Fruit fly (Drosophila melanogaster): ENCODE measurements around the gene CG43090.

CG43090 gene

DNA sequence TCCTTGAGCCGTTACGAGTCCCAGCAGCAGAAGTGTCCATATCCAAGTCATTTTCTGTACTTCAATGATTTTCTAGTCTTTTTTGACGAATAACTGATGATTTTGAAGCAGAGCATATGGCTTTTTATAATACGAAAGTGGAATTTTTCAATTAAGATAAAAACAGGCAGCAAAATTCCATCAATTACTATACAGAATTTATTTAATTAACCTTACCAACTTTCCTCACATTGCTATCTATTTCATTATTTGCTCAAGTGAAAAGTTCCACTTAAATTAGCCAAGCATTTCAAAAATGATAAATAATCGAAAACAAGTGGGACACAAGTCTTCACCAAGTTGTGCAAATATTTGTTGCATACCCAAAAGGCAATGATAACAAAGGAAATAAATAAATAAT lies at the start of gene CG43090:
Gene CG43090, minus strand, starts transcription at position 101 of the 400 bp plus-strand sequence.
- TF ChIP-seq insv (optimal IDR thresholded peaks at IDR 0.05) (no peak), ttk (optimal IDR thresholded peaks at IDR 0.05) (no peak), h (optimal IDR thresholded peaks at IDR 0.05) (no peak), Sin3A (optimal IDR thresholded peaks at IDR 0.05) (no peak)

DNA sequence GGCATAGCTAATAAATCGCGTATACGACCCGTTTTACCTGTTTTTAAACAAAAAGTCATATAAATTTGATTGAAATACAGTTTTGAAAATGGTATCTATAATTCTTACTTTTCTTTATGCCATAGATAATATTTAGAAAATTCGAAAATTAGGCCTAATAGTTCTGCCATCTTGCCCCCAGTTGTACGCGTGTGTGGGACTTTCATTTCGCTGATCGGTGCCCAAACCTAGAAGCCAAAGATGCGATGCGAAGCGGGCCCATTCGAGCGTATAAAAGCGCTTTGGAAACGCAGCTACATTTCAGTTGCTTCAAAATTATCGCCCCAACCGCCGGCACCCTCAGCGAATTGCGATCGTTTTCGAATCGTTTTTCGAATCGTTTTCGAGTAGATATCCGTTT lies 37.3 kb upstream of the CG43090 start, which contains the start of gene CG14445:
Gene CG14445, plus strand, starts transcription at position 301 of the 400 bp plus-strand sequence.
- no peak for TF ChIP-seq psq (optimal IDR thresholded peaks at IDR 0.05)
- no peak for TF ChIP-seq ttk (optimal IDR thresholded peaks at IDR 0.05)
- no peak for TF ChIP-seq insv (optimal IDR thresholded peaks at IDR 0.05)
- TF ChIP-seq h (optimal IDR thresholded peaks at IDR 0.05) = no peak
- no peak for TF ChIP-seq Sin3A (optimal IDR thresholded peaks at IDR 0.05)
- TF ChIP-seq Myc (optimal IDR thresholded peaks at IDR 0.05) = no peak

DNA sequence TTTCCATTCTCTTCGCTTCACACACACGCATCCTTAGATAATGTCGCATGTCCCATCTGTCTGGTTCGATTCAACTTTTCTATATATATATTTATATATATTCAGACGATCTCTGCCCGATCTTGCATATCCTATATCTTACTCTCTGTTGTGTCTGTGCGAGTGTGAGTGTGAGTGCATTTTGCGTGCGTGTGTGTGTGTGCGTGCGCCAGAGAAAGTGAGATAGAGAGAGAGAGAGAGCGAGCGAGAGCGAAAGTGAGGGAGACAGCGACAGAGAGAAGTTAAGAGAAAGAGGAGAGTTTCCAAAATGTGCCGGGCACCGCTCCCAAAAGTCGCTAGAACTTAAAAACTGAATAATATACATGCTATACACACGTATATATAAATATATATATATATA lies 32.1 kb upstream of the CG43090 start:
- TF ChIP-seq ttk (optimal IDR thresholded peaks at IDR 0.05) (no peak), psq (optimal IDR thresholded peaks at IDR 0.05) (no peak), insv (optimal IDR thresholded peaks at IDR 0.05) (no peak)

DNA sequence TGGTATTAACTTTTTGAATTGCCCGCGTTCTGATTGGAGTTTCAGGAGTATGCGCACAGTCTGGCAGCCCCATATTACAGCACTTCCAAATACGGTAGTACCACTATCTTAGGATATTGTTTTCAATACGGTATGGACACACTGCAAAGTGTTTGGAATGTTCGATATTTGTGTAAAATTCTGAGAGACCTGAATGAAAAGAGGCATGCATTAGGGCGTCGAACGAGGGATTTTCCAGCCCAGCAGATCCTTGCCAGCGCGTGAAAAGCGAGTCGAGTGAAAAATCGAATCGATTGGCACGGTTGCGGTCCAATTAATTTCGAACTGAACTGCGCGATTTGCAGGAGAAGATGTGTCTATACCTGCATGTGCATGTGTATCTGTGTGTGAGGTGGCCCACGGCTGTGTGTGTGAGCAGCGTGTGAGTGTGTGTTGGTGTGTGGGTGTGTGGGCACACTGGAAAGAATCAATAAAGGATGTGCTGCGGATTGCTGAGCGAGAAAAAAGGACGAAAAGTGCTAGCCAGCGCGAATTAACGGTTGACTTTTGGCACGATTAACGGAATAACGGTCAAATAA lies 25.9 kb upstream of the CG43090 start, which contains the start of gene dtn:
Gene dtn, plus strand, starts transcription at position 176 of the 578 bp plus-strand sequence.
- TF ChIP-seq insv (optimal IDR thresholded peaks at IDR 0.05) (no peak), psq (optimal IDR thresholded peaks at IDR 0.05) (no peak), Myc (optimal IDR thresholded peaks at IDR 0.05) (no peak), ttk (optimal IDR thresholded peaks at IDR 0.05) (no peak), h (optimal IDR thresholded peaks at IDR 0.05) (no peak), Sin3A (optimal IDR thresholded peaks at IDR 0.05) (no peak)

DNA sequence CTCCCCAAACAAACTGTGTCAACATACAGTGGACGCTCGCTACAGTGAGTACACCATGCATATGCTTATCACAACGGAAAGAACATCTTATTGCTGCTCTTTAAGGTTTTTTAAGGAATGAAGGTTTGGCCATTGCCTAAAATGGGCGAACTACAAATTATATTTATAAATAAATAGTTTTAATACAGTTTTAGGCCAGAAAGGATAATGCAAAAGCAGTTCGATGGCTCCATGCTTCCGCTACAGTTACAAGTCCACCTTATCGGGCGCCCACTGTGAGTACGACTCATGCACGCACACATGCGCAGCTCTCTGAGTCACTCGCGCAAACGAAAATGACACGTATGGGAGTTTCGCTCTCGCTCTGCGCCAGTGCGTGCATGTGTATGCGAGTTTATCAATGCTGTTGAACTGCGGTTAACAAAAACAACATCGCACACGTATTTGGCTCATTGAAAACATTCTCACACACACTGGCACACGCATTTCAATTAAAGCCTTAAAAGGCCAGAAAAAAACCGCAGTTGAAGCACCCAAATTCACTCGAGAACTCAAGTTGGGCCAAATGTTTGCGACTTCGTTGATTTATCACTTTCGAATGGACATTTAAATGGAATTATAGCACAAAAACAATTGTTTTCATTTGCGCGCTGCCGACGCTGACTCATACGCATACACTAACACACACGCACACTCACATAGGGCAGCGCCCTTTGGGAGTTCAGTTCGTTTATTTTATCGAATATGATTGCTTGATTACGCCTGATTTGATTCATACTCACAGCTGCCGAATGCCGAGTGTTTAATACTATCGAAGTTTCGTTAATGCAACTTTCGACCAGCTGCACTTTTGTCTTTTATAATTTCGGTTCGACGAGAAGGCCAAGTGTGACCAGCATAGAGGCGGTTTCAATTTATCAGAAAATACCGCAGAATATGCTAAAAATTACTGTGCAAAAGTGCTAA lies 24.8 kb upstream of the CG43090 start, which contains the start of gene sqh:
Gene sqh, minus strand, starts transcription at position 916 of the 966 bp plus-strand sequence.
- no peak for TF ChIP-seq h (optimal IDR thresholded peaks at IDR 0.05)
- no peak for TF ChIP-seq psq (optimal IDR thresholded peaks at IDR 0.05)
- TF ChIP-seq ttk (optimal IDR thresholded peaks at IDR 0.05) = no peak
- TF ChIP-seq insv (optimal IDR thresholded peaks at IDR 0.05) = no peak
- no peak for TF ChIP-seq Sin3A (optimal IDR thresholded peaks at IDR 0.05)
- TF ChIP-seq Myc (optimal IDR thresholded peaks at IDR 0.05) = no peak

DNA sequence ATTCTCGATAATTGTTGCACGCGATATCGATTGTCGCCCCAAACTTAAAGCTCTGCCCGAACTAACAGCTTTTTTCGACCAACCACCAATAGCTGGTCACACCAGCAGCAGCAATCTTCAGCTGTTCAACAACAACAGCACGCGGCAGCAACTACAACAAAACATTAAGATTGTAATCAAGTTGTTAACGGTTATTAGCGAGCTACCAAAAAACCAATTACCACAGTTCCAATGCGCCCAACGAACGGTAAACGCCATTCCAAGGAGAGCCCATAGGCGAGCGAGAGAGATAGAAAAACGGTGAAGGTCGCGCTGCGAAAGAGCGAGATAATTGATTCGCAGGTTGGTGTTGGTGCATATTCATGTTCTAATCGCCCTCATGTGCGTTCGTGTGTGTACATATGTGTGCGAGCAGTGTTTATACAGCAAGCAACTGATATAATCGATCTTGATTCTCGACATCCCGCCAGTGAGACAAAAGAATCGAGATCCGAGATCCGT lies 20.2 kb upstream of the CG43090 start, which contains the start of gene Efr:
Gene Efr, plus strand, starts transcription at position 113 of the 501 bp plus-strand sequence.
- TF ChIP-seq psq (optimal IDR thresholded peaks at IDR 0.05) = no peak
- TF ChIP-seq Myc (optimal IDR thresholded peaks at IDR 0.05) = no peak
- no peak for TF ChIP-seq Sin3A (optimal IDR thresholded peaks at IDR 0.05)
- no peak for TF ChIP-seq insv (optimal IDR thresholded peaks at IDR 0.05)
- no peak for TF ChIP-seq h (optimal IDR thresholded peaks at IDR 0.05)
- TF ChIP-seq ttk (optimal IDR thresholded peaks at IDR 0.05) = no peak

DNA sequence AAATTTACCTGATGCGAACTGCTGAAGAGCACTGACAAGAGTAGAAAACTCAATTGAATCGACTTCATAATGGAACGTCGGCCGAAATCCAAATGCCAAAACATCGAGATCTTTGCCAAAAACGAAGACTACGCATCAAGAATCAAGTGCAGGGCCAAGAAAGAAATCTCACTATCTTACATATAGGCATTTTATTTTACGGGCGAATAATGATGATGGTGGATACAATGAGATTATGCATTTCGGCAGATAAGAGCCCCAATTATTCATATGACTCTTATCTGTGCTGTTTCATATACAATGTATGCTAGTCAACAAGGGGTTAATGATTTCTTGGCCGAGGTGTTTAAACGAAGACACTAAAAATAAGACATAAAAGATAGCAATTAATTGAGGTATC lies 19.5 kb upstream of the CG43090 start, which contains the start of gene Btnd:
Gene Btnd, minus strand, starts transcription at position 101 of the 400 bp plus-strand sequence.
- TF ChIP-seq h (optimal IDR thresholded peaks at IDR 0.05) (no peak), psq (optimal IDR thresholded peaks at IDR 0.05) (no peak), insv (optimal IDR thresholded peaks at IDR 0.05) (no peak), Myc (optimal IDR thresholded peaks at IDR 0.05) (no peak), Sin3A (optimal IDR thresholded peaks at IDR 0.05) (no peak), ttk (optimal IDR thresholded peaks at IDR 0.05) (no peak)

DNA sequence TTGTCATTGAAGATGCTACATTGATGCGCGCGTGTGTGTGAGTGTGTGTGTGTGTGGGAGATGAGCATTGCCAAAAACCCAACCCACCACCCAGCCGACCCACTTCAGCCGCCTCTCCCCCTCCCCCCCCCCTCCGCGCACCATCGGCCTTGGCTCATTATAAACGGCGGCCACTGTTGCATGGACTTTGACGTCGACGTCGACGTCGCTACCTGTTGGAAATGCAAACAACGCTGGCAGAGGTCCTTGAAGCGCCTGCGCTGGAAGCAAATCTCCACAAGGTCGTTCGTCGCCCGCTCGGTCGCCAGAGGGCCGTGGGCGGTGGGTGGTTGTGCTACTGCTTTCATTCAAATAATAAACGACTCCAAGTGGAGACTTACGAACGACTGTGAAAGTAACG lies 17.0 kb upstream of the CG43090 start:
- no peak for TF ChIP-seq h (optimal IDR thresholded peaks at IDR 0.05)
- no peak for TF ChIP-seq Sin3A (optimal IDR thresholded peaks at IDR 0.05)
- TF ChIP-seq psq (optimal IDR thresholded peaks at IDR 0.05) = no peak
- no peak for TF ChIP-seq ttk (optimal IDR thresholded peaks at IDR 0.05)

DNA sequence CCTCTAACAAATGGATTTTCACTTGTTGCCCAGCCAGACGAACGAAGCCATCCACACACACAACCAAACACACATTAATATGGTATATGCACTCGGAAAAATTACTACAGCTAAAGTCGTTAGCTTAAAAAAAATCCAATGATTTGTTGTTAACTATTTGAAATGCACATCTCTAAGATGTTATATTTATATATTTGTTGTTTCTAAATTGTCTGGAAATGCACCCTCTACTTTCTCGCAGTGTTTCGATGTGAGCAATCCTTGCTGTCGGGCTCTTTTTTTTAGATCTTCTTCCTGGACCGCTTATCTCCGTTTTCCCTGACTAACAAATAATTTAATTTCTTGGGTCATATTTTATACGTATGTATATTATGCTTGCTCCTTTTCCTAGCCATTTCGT lies 5.4 kb upstream of the CG43090 start:
- TF ChIP-seq h (optimal IDR thresholded peaks at IDR 0.05) (no peak), Sin3A (optimal IDR thresholded peaks at IDR 0.05) (no peak), psq (optimal IDR thresholded peaks at IDR 0.05) (no peak), insv (optimal IDR thresholded peaks at IDR 0.05) (no peak), ttk (optimal IDR thresholded peaks at IDR 0.05) (no peak), Myc (optimal IDR thresholded peaks at IDR 0.05) (no peak)

DNA sequence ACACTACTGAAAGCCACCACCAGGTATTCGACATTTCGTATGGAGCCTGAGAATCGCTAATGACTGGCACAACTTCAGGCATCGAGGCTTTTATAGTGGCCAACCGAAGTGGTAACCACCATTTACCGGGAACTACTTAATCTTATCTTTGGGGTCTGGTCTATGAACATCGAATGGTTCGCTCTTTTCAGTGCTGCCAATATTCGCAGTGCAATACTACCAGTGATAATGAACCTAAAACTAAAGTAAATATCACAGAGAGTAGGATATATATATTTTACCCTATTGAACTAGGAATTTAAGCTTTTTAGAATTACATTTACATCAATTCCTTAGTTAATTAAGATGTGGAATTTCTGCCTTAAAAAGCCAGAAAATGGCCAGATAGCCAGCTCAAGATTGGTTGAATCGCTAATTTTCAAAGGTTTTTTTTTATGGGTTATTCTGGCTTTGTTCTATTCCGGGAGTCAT lies 2.9 kb upstream of the CG43090 start, which contains the start of gene vanin-like:
Gene vanin-like, minus strand, starts transcription at position 51 of the 471 bp plus-strand sequence.
- TF ChIP-seq h (optimal IDR thresholded peaks at IDR 0.05) (no peak), insv (optimal IDR thresholded peaks at IDR 0.05) (no peak), Myc (optimal IDR thresholded peaks at IDR 0.05) (no peak), Sin3A (optimal IDR thresholded peaks at IDR 0.05) (no peak), psq (optimal IDR thresholded peaks at IDR 0.05) (no peak), ttk (optimal IDR thresholded peaks at IDR 0.05) (no peak)

DNA sequence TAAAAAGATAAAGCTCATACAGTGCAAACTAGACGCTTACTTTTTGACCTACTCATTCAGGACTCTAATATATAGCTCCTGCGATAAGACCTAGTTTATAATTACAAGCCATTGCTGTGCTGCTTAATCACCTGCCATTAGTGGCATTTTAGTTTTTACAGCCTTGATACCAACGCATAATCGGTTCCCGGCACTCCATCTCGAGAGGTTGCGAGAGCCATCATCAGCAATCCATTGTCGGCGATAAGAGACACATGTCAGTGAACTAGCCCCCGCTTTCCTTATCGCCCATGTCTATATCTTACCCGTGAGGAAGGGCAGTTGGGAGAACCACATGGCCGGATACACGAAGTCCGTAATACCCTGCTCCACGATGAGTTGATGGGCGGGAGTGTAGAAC lies 1.8 kb upstream of the CG43090 start:
- TF ChIP-seq insv (optimal IDR thresholded peaks at IDR 0.05) = no peak
- no peak for TF ChIP-seq ttk (optimal IDR thresholded peaks at IDR 0.05)
- TF ChIP-seq Myc (optimal IDR thresholded peaks at IDR 0.05) = no peak
- TF ChIP-seq h (optimal IDR thresholded peaks at IDR 0.05) = no peak
- no peak for TF ChIP-seq Sin3A (optimal IDR thresholded peaks at IDR 0.05)
- TF ChIP-seq psq (optimal IDR thresholded peaks at IDR 0.05) = no peak

DNA sequence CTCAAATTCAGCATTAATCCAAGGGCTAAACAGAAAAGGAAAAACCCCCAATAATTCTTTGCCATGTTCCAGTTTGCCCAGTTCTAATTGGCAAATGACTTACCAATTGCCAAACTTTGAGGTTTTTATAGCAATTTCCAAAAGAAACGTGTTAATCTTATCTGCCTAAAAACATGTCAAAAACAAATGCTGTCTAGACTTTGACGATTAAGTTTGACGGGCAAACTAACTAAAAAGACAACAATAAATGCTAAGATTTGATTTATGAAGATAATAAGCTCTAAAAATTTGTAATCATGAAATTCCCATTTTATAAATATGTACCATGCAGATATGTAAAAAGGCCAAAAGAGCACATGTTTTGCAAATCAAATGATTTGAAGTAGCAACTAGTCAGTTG lies 1.1 kb downstream of the CG43090 start, which contains the start of gene CG32751:
Gene CG32751, minus strand, starts transcription at position 101 of the 400 bp plus-strand sequence.
- TF ChIP-seq psq (optimal IDR thresholded peaks at IDR 0.05) (no peak), insv (optimal IDR thresholded peaks at IDR 0.05) (no peak), Sin3A (optimal IDR thresholded peaks at IDR 0.05) (no peak), h (optimal IDR thresholded peaks at IDR 0.05) (no peak)

Measured in Kc167 (cell line).